Worm (Caenorhabditis elegans): Measurements from ENCODE around the gene R03D7.8.

DNA sequence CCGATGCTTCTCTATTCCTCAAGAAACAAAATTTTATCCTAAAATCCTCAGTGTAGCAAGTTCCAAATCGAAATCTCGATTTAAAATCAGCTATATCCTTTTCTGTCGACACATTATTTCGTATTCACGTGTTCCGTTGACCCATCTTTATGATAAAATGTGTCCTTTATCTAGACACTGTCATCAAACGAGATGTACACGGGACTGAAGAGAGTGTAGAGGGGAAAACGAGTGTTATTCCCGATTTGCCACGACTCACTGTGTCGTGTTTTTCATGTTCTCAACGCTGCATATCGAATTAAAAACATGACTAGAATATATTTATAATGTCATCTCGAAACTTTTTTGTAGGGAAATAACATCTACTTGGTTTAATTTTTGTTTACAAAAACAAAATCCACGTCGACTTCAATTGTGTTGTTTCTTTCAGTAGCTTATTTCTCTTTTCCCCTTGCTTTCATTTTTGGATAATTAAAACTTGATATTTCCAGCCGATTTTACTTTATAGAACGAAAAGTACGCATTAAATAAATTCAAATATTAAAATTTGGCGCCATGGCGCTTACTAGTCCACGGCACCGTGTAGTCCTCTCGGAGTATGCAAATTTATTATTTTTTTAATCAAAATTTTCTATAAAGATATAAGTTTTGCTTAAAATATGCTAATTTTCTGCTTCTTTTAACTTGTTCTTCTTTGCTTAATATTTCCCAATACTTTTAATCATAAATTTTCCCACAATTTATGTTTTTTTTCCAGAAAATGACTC, 30.7 kb downstream of the R03D7.8 start, which contains the start of gene metr-1:
- TF ChIP-seq dmd-6 (GFP tag; IDR thresholded peaks at IDR 0.05) (no peak; the same call in 1 of the 2 replicates), sdz-12 (GFP tag; optimal IDR thresholded peaks at IDR 0.05) (no peak), skn-1 (tag; optimal IDR thresholded peaks at IDR 0.05) (no peak), F37D6.2 (tag; optimal IDR thresholded peaks at IDR 0.05) (no peak)

Data from whole organism, L4 larva.